Worm (Caenorhabditis elegans): ENCODE results near the gene ZC204.14.

DNA sequence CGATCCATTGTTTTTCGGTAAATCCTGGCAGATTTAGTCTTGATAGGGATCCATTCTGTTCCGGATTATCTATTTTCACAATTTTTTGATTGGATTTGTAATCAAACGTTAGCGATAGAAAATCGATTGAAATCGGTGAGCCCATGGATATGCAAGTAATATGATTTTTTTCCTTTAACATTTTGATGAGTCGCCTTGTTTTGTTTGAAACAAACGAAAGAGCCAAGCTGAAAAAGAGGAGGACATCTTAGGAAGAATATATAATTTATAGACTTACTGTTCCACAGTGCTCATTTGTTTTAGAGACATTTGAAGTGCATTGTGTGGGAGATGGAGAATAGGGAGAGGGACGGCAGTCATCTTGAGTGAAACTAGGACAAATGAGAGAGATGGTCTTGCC is 26.1 kb upstream of the ZC204.14 start, which contains the start of the genes fbxb-18 and fbxb-19:
- no peak for TF ChIP-seq dpl-1 (GFP tag; optimal IDR thresholded peaks at IDR 0.05)
- no peak for TF ChIP-seq athp-1 (tag; optimal IDR thresholded peaks at IDR 0.05)
- TF ChIP-seq dox-1 (GFP tag; IDR thresholded peaks at IDR 0.05) = no peak
- no peak for TF ChIP-seq unc-130 (GFP tag; optimal IDR thresholded peaks at IDR 0.05)
- TF ChIP-seq snpc-4 (GFP tag; optimal IDR thresholded peaks at IDR 0.05) = no peak
- TF ChIP-seq snpc-4 (tag; optimal IDR thresholded peaks at IDR 0.05) = no peak
- no peak for TF ChIP-seq T26A5.8 (tag; optimal IDR thresholded peaks at IDR 0.05)
- TF ChIP-seq dpff-1 (tag; optimal IDR thresholded peaks at IDR 0.05) = no peak
- TF ChIP-seq sdz-38 (tag; optimal IDR thresholded peaks at IDR 0.05) = no peak
- TF ChIP-seq aptf-3 (GFP tag; IDR thresholded peaks at IDR 0.05) = no peak
- TF ChIP-seq Y53G8AR.9 (GFP tag; conservative IDR thresholded peaks at IDR 0.05) = no peak
- no peak for TF ChIP-seq ZK185.1 (tag; optimal IDR thresholded peaks at IDR 0.05; ENCODE audit: poor library complexity, severe bottlenecking)
